Worm (Caenorhabditis elegans) whole organism, L3 larva: Measurements from ENCODE around the gene cpg-9.

Source experiments
- R02D3.7 ChIP-seq: fragments of 150-350 bp; optimal IDR thresholded peaks from 2 replicates; lab custom pipeline; 2014; ENCODE audit warnings: missing biosample characterization, missing genetic modification characterization
- ZK546.5 ChIP-seq: sonication (generic microtip); optimal IDR thresholded peaks from 2 replicates; lab custom pipeline; 2017; ENCODE audit warnings: missing biosample characterization, missing genetic modification characterization
- aly-2 ChIP-seq: fragments of 150-350 bp; optimal IDR thresholded peaks from 2 replicates; lab custom pipeline; 2014; ENCODE audit warnings: missing biosample characterization, missing genetic modification characterization
- ama-1 ChIP-seq: fragments of 150-350 bp; optimal IDR thresholded peaks from 2 replicates; lab custom pipeline; 2018
- ceh-28 ChIP-seq: fragments of 150-350 bp; optimal IDR thresholded peaks from 2 replicates; lab custom pipeline; 2014; ENCODE audit warnings: missing biosample characterization, missing genetic modification reagents, missing genetic modification characterization
- ceh-82 ChIP-seq: fragments of 150-350 bp; optimal IDR thresholded peaks from 2 replicates; lab custom pipeline; 2014; ENCODE audit warnings: missing biosample characterization, missing genetic modification characterization
- ceh-9 ChIP-seq: sonication (generic microtip); optimal IDR thresholded peaks from 2 replicates; lab custom pipeline; 2018; ENCODE audit warnings: missing biosample characterization, missing genetic modification characterization
- daf-12 ChIP-seq: fragments of 150-350 bp; optimal IDR thresholded peaks from 2 replicates; lab custom pipeline; 2014; ENCODE audit warnings: missing biosample characterization, missing genetic modification reagents, missing genetic modification characterization
- egl-27 ChIP-seq: sonication (generic microtip); optimal IDR thresholded peaks from 4 replicates; lab custom pipeline; 2017; ENCODE audit warnings: missing biosample characterization, missing genetic modification reagents, missing genetic modification characterization
- egl-5 ChIP-seq: fragments of 150-350 bp; optimal IDR thresholded peaks from 2 replicates; lab custom pipeline; 2017; ENCODE audit warnings: missing biosample characterization, missing genetic modification reagents, missing genetic modification characterization, inconsistent platforms
- elt-1 ChIP-seq: fragments of 150-350 bp; optimal IDR thresholded peaks from 2 replicates; lab custom pipeline; 2014; ENCODE audit warnings: missing biosample characterization, missing genetic modification characterization
- elt-2 ChIP-seq: sonication (generic microtip); optimal IDR thresholded peaks from 2 replicates; lab custom pipeline; 2016; ENCODE audit warnings: missing genetic modification reagents, mild to moderate bottlenecking, missing genetic modification characterization, missing compliant biosample characterization
- elt-3 ChIP-seq, 3 experiments: fragments of 150-350 bp in 1 of 3; sonication (generic microtip) in 2 of 3; optimal IDR thresholded peaks; 2 replicates in 2 of 3; 4 replicates in 1 of 3; lab custom pipeline; 2014 to 2017; ENCODE audit warnings: missing biosample characterization in 3 of 3, missing genetic modification characterization in 3 of 3
- eor-1 ChIP-seq, 2 experiments: fragments of 150-350 bp; optimal IDR thresholded peaks; 2 replicates each; lab custom pipeline; 2014 to 2018; ENCODE audit warnings: missing biosample characterization in 2 of 2, missing genetic modification characterization in 2 of 2
- fkh-10 ChIP-seq: sonication (generic microtip); optimal IDR thresholded peaks from 2 replicates; lab custom pipeline; 2017; ENCODE audit warnings: missing biosample characterization, missing genetic modification reagents, missing genetic modification characterization
- fos-1 ChIP-seq: fragments of 150-350 bp; optimal IDR thresholded peaks from 2 replicates; lab custom pipeline; 2014; ENCODE audit warnings: missing biosample characterization, missing genetic modification characterization
- hmg-11 ChIP-seq: sonication (generic microtip); optimal IDR thresholded peaks from 2 replicates; lab custom pipeline; 2016; ENCODE audit warnings: missing genetic modification characterization, missing compliant biosample characterization
- jun-1 ChIP-seq: fragments of 150-350 bp; optimal IDR thresholded peaks from 2 replicates; lab custom pipeline; 2014; ENCODE audit warnings: missing biosample characterization, missing genetic modification reagents, missing genetic modification characterization
- lin-15B ChIP-seq: fragments of 150-350 bp; optimal IDR thresholded peaks from 2 replicates; lab custom pipeline; 2014; ENCODE audit warnings: missing biosample characterization, missing genetic modification characterization
- lin-39 ChIP-seq: fragments of 150-350 bp; optimal IDR thresholded peaks from 2 replicates; lab custom pipeline; 2018; ENCODE audit warnings: missing biosample characterization, missing genetic modification reagents, missing genetic modification characterization
- lsy-12 ChIP-seq: sonication (generic microtip); optimal IDR thresholded peaks from 2 replicates; lab custom pipeline; 2016; ENCODE audit warnings: mild to moderate bottlenecking, missing genetic modification characterization, missing compliant biosample characterization
- mdl-1 ChIP-seq: fragments of 150-350 bp; optimal IDR thresholded peaks from 2 replicates; lab custom pipeline; 2014; ENCODE audit warnings: missing biosample characterization, missing genetic modification characterization
- nfya-1 ChIP-seq: sonication (generic microtip); optimal IDR thresholded peaks from 2 replicates; lab custom pipeline; 2017; ENCODE audit warnings: missing genetic modification characterization, mild to moderate bottlenecking, missing compliant biosample characterization, antibody characterized with exemption, moderate library complexity; ENCODE audit not compliant: insufficient read depth
- nhr-11 ChIP-seq: fragments of 150-350 bp; optimal IDR thresholded peaks from 2 replicates; lab custom pipeline; 2014; ENCODE audit warnings: missing biosample characterization, missing genetic modification characterization
- nhr-23 ChIP-seq: fragments of 150-350 bp; optimal IDR thresholded peaks from 2 replicates; lab custom pipeline; 2014; ENCODE audit warnings: missing biosample characterization, missing genetic modification reagents, missing genetic modification characterization
- nhr-237 ChIP-seq: fragments of 150-350 bp; optimal IDR thresholded peaks from 2 replicates; lab custom pipeline; 2014; ENCODE audit warnings: missing biosample characterization, missing genetic modification characterization
- nhr-25 ChIP-seq: sonication (generic microtip); optimal IDR thresholded peaks from 2 replicates; lab custom pipeline; 2017; ENCODE audit warnings: missing biosample characterization, missing genetic modification characterization
- nhr-28 ChIP-seq: fragments of 150-350 bp; optimal IDR thresholded peaks from 2 replicates; lab custom pipeline; 2014; ENCODE audit warnings: missing biosample characterization, missing genetic modification characterization
- nhr-43 ChIP-seq: sonication (generic microtip); optimal IDR thresholded peaks from 2 replicates; lab custom pipeline; 2016; ENCODE audit warnings: mild to moderate bottlenecking, missing genetic modification characterization, missing compliant biosample characterization; ENCODE audit not compliant: poor library complexity, severe bottlenecking
- nhr-76 ChIP-seq: fragments of 150-350 bp; sonication (generic microtip); optimal IDR thresholded peaks from 5 replicates; lab custom pipeline; 2014; ENCODE audit warnings: missing biosample characterization, missing genetic modification characterization
- nhr-77 ChIP-seq: fragments of 150-350 bp; optimal IDR thresholded peaks from 2 replicates; lab custom pipeline; 2014; ENCODE audit warnings: missing biosample characterization, missing genetic modification characterization
- pha-4 ChIP-seq: fragments of 150-350 bp; optimal IDR thresholded peaks from 2 replicates; lab custom pipeline; 2014; ENCODE audit warnings: missing biosample characterization, missing genetic modification reagents, missing genetic modification characterization
- pqm-1 ChIP-seq: fragments of 150-350 bp; optimal IDR thresholded peaks from 2 replicates; lab custom pipeline; 2017; ENCODE audit warnings: missing biosample characterization, missing genetic modification characterization, inconsistent platforms
- sea-2 ChIP-seq: fragments of 150-350 bp; sonication (generic microtip); optimal IDR thresholded peaks from 4 replicates; lab custom pipeline; 2014; ENCODE audit warnings: missing biosample characterization, missing genetic modification reagents, missing genetic modification characterization
- skn-1 ChIP-seq: fragments of 150-350 bp; optimal IDR thresholded peaks from 2 replicates; lab custom pipeline; 2014; ENCODE audit warnings: missing biosample characterization, missing genetic modification characterization
- snpc-4 ChIP-seq: fragments of 150-350 bp; optimal IDR thresholded peaks from 2 replicates; lab custom pipeline; 2014; ENCODE audit warnings: missing biosample characterization, missing genetic modification characterization
- tbx-2 ChIP-seq: sonication (generic microtip); optimal IDR thresholded peaks from 2 replicates; lab custom pipeline; 2016; ENCODE audit warnings: mild to moderate bottlenecking, missing genetic modification characterization, missing compliant biosample characterization
- unc-62 ChIP-seq: fragments of 150-350 bp; sonication (generic microtip); optimal IDR thresholded peaks from 4 replicates; lab custom pipeline; 2014; ENCODE audit warnings: missing biosample characterization, missing genetic modification reagents, missing genetic modification characterization
- ztf-4 ChIP-seq: fragments of 150-350 bp; optimal IDR thresholded peaks from 2 replicates; lab custom pipeline; 2014; ENCODE audit warnings: missing biosample characterization, missing genetic modification characterization

The cpg-9 gene

ce11 chrIV:3053428-3053827 lies 16.6 kb downstream of the cpg-9 start, which contains the start of gene ivph-3:
ivph-3 (plus strand) TSS chrIV:3053728.
- TF ChIP-seq nhr-237: no peak
- no peak for TF ChIP-seq ceh-28 (tag; lab: Kevin White, UChicago)
- TF ChIP-seq daf-12 (tag; lab: Kevin White, UChicago): no peak
- no peak for TF ChIP-seq hmg-11 (tag; lab: Kevin White, UChicago)
- TF ChIP-seq nhr-43 (tag; lab: Kevin White, UChicago): no peak
- TF ChIP-seq snpc-4: no peak
- no peak for TF ChIP-seq fos-1
- TF ChIP-seq egl-27: no peak
- TF ChIP-seq eor-1 (tag; optimal IDR thresholded peaks at IDR 0.05; lab: Kevin White, UChicago): no peak
- no peak for TF ChIP-seq nhr-11 (tag; lab: Kevin White, UChicago)

ce11 chrIV:3050054-3050990 lies 19.7 kb downstream of the cpg-9 start, which contains the start of gene eel-1:
eel-1 (minus strand) TSS chrIV:3050104.
- TF ChIP-seq tbx-2 (tag; lab: Kevin White, UChicago) (peak; percentile 89), hmg-11 (tag; lab: Kevin White, UChicago) (peak; percentile 73), fkh-10 (peak; percentile 42), lin-15B (peak; percentile 88), ztf-4 (tag; lab: Kevin White, UChicago) (peak; percentile 37), nhr-77 (tag; lab: Kevin White, UChicago) (peak; percentile 73), elt-1 (peak; percentile 17), nhr-76 (tag; lab: Kevin White, UChicago) (peak; percentile 11), nhr-43 (tag; lab: Kevin White, UChicago) (peak; percentile 97), unc-62 (GFP tag; lab: Kevin White, UChicago) (peak; percentile 54), nhr-23 (peak; percentile 84), skn-1 (tag; lab: Kevin White, UChicago) (peak; percentile 74), ceh-28 (tag; lab: Kevin White, UChicago) (peak; percentile 77), R02D3.7 (tag; lab: Kevin White, UChicago) (peak; percentile 83), nfya-1 (tag; lab: Kevin White, UChicago) (peak; percentile 92), aly-2 (tag; lab: Kevin White, UChicago) (peak; percentile 47), mdl-1 (peak; percentile 46), ama-1 (lab: Kevin White, UChicago) (peak; percentile 2), egl-5 (tag; lab: Kevin White, UChicago) (peak; percentile 95), pha-4 (tag; lab: Kevin White, UChicago) (peak; percentile 88), elt-2 (tag; lab: Kevin White, UChicago) (peak; percentile 63), nhr-11 (tag; lab: Kevin White, UChicago) (peak; percentile 60), snpc-4 (peak; percentile 69), lsy-12 (tag; lab: Kevin White, UChicago) (peak; percentile 93), pqm-1 (tag; lab: Kevin White, UChicago) (peak; percentile 65), nhr-25 (tag; lab: Kevin White, UChicago) (peak; percentile 75), jun-1 (peak; percentile 75), elt-3 (tag; optimal IDR thresholded peaks at IDR 0.05; lab: Kevin White, UChicago) (peak in 1 of 3 experiments; percentile 11), ZK546.5 (tag; lab: Kevin White, UChicago) (peak; percentile 28), ceh-82 (tag; lab: Kevin White, UChicago) (peak; percentile 87), lin-39 (tag; lab: Kevin White, UChicago) (peak; percentile 80), egl-27 (peak; percentile 81)

- no peak for TF ChIP-seq ceh-28 (tag; lab: Kevin White, UChicago)
- TF ChIP-seq pqm-1 (tag; lab: Kevin White, UChicago): no peak
- TF ChIP-seq nhr-76 (tag; lab: Kevin White, UChicago): no peak
- TF ChIP-seq lin-15B: no peak
- no peak for TF ChIP-seq ceh-9 (tag; lab: Kevin White, UChicago)
- no peak for TF ChIP-seq elt-2 (tag; lab: Kevin White, UChicago)
- no peak for TF ChIP-seq R02D3.7 (tag; lab: Kevin White, UChicago)
- TF ChIP-seq sea-2 (GFP tag; lab: Kevin White, UChicago): no peak
- TF ChIP-seq elt-3 (tag; optimal IDR thresholded peaks at IDR 0.05; lab: Kevin White, UChicago): no peak
- no peak for TF ChIP-seq nhr-28 (tag; lab: Kevin White, UChicago)
- no peak for TF ChIP-seq ceh-82 (tag; lab: Kevin White, UChicago)
These were observed 23.1 kb downstream of the cpg-9 start for ce11 chrIV:3046889-3047288.
